Fruit fly (Drosophila melanogaster) whole organism: ENCODE measurements around the gene CG9902.

Experiments used
- CG8478 ChIP-seq: fragments of >200 bp; optimal IDR thresholded peaks from 2 replicates; lab custom pipeline; 2018; ENCODE audit warnings: inconsistent platforms
- Dll ChIP-seq: fragments of >200 bp; optimal IDR thresholded peaks from 2 replicates; lab custom pipeline; 2017
- EcR ChIP-seq, 2 experiments: fragments of >200 bp; optimal IDR thresholded peaks; 2 replicates each; lab custom pipeline; 2017; ENCODE audit warnings: missing biosample characterization in 2 of 2, missing genetic modification characterization in 2 of 2, missing genetic modification reagents in 2 of 2
- pan ChIP-seq: fragments of >200 bp; optimal IDR thresholded peaks from 2 replicates; lab custom pipeline; 2017
- usp ChIP-seq: fragments of >200 bp; optimal IDR thresholded peaks from 2 replicates; lab custom pipeline; 2017; ENCODE audit warnings: missing biosample characterization, missing genetic modification characterization, mixed read lengths

DNA sequence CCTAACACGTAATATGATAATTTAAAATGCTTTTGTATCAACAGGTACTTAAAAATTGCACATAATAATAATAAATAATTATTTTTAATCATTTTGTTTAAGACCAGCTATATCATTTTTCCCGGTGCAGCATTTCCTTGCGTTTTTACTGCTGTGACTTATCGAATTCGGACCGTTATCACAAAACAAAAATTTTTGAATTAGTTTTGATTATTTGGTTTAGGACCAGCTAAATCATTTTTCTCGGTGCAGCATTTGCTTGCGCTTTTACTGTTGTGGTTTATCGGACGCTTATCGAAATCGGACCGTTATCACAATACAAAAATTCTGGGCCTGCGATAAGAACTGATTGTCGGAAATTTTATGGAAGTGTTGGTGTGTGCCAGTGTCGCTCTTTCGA is 5.2 kb upstream of the CG9902 start:
- TF ChIP-seq Dll (lab: Kevin White, UChicago), result no peak
- TF ChIP-seq EcR (GFP tag; optimal IDR thresholded peaks at IDR 0.05; lab: Kevin White, UChicago), result no peak
- TF ChIP-seq usp (GFP tag; lab: Kevin White, UChicago), result no peak
- no peak for TF ChIP-seq pan (lab: Kevin White, UChicago)
- no peak for TF ChIP-seq CG8478
